Fruit fly (Drosophila melanogaster) whole organism: ENCODE data around the gene CG31698.

Experiments used
- CG8478 ChIP-seq: fragments of >200 bp; optimal IDR thresholded peaks from 2 replicates; lab custom pipeline; 2018; ENCODE audit warnings: inconsistent platforms
- Dll ChIP-seq: fragments of >200 bp; optimal IDR thresholded peaks from 2 replicates; lab custom pipeline; 2017
- EcR ChIP-seq, 2 experiments: fragments of >200 bp; optimal IDR thresholded peaks; 2 replicates each; lab custom pipeline; 2017; ENCODE audit warnings: missing biosample characterization in 2 of 2, missing genetic modification characterization in 2 of 2, missing genetic modification reagents in 2 of 2
- pan ChIP-seq: fragments of >200 bp; optimal IDR thresholded peaks from 2 replicates; lab custom pipeline; 2017
- psq ChIP-seq: fragments of >200 bp; optimal IDR thresholded peaks from 2 replicates; lab custom pipeline; 2017
- usp ChIP-seq: fragments of >200 bp; optimal IDR thresholded peaks from 2 replicates; lab custom pipeline; 2017; ENCODE audit warnings: missing biosample characterization, missing genetic modification characterization, mixed read lengths

CG31698 gene

dm6 chr2L:3159144-3160000 is 14.3 kb downstream of the CG31698 start, which contains the start of the genes Mad and gkt:
Gene Mad, minus strand, starts transcription at chr2L:3159643.
Gene gkt, plus strand, starts transcription at chr2L:3159950.
- TF ChIP-seq Dll (lab: Kevin White, UChicago) (no peak), pan (lab: Kevin White, UChicago) (no peak), CG8478 (lab: Kevin White, UChicago) (no peak), usp (GFP tag; lab: Kevin White, UChicago) (no peak), EcR (GFP tag; optimal IDR thresholded peaks at IDR 0.05; lab: Kevin White, UChicago) (no peak), psq (lab: Kevin White, UChicago) (no peak)

DNA sequence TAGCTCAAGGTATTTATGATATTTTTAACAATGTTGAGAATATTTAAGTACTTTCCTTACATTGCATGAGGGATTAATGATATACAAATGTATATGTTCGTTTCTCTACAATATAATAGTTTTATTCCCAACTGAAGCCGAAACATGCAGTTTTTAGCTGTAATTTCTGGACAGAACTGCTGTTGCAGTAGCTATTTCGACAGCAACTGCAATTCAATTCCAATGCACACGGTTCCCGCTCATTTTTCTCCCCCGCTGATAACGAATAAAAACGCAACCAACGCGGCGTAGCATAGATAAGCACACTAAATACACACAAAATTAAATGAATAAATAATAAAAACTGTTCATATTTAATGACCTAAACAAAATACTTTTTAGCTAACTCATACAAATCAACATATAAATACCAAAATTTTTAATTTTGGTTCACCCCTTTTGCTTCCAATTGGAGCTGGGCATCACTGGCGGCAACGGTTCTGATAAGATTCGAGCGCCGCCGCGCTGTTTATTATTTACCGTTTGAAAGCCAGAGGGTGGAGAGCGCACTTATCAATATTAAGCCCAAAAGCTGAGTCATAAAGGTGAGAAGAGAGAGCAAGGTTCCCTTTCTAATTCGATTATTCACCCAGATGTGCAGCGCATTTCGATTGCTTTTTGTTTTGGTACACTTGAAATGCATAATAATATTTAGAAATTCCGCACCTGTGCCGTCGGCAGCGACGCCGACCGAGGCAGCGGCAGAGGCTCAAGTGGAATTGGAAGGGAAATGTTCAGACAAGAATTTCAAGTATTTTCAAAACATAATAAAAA is 15.2 kb downstream of the CG31698 start:
- TF ChIP-seq Dll (lab: Kevin White, UChicago) (no peak), EcR (GFP tag; optimal IDR thresholded peaks at IDR 0.05; lab: Kevin White, UChicago) (no peak), pan (lab: Kevin White, UChicago) (no peak), CG8478 (lab: Kevin White, UChicago) (no peak), usp (GFP tag; lab: Kevin White, UChicago) (no peak)

dm6 chr2L:3155804-3156203 is 17.8 kb downstream of the CG31698 start:
- no peak for TF ChIP-seq pan (lab: Kevin White, UChicago)
- no peak for TF ChIP-seq EcR (GFP tag; optimal IDR thresholded peaks at IDR 0.05; lab: Kevin White, UChicago)
- no peak for TF ChIP-seq CG8478 (lab: Kevin White, UChicago)
- no peak for TF ChIP-seq psq (lab: Kevin White, UChicago)
- TF ChIP-seq Dll (lab: Kevin White, UChicago): no peak
- TF ChIP-seq usp (GFP tag; lab: Kevin White, UChicago): no peak

dm6 chr2L:3154749-3155148 is 18.9 kb downstream of the CG31698 start:
- TF ChIP-seq CG8478 (lab: Kevin White, UChicago) (no peak), psq (lab: Kevin White, UChicago) (no peak), pan (lab: Kevin White, UChicago) (no peak), usp (GFP tag; lab: Kevin White, UChicago) (no peak), Dll (lab: Kevin White, UChicago) (no peak), EcR (GFP tag; optimal IDR thresholded peaks at IDR 0.05; lab: Kevin White, UChicago) (no peak)

DNA sequence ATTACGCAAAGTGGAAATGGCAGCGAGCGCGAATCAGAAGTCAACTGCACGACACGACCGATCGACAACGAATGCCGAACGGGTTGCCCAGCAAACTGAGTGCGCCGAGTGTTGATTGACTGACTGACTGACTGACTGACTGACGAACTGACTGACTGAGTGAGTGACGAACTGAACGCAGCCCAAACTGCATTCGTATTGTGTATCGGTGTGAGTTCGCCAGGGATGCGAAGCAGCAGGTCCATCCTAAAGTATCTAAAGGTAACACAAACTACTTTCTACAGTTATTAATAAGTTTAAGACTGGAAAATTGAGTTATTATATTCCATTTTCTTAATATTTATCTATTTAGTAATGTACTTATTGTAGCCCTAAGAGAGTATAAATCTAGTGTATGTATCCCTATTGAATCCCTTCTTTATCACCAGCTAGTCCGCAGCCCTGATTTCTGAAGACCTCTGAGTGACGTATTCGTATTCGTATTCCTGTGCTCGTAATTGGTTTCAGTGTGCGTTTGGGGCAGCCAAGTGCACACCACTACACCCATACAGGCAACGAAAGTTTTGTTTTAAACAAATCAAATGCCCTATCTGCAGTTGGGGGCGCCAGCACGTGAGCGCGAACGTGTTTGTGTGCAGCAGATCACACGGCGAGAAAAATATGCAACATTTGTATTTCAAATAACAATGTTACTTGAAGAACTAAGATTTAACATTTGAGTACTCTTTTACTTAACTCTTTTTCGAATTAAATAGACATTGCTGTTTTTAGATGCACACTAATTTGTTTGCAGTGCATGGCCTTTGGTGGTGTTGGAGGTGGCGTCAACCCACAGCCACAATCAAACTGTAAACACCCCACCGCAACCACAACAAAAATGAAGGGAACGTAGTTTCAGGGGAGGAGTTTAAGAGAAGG is 20.7 kb downstream of the CG31698 start:
- TF ChIP-seq Dll (lab: Kevin White, UChicago) (no peak), usp (GFP tag; lab: Kevin White, UChicago) (no peak), CG8478 (lab: Kevin White, UChicago) (no peak), pan (lab: Kevin White, UChicago) (no peak), psq (lab: Kevin White, UChicago) (no peak), EcR (GFP tag; optimal IDR thresholded peaks at IDR 0.05; lab: Kevin White, UChicago) (no peak)

- TF ChIP-seq psq (lab: Kevin White, UChicago) (no peak), usp (GFP tag; lab: Kevin White, UChicago) (no peak), CG8478 (lab: Kevin White, UChicago) (no peak), pan (lab: Kevin White, UChicago) (no peak), Dll (lab: Kevin White, UChicago) (no peak), EcR (GFP tag; optimal IDR thresholded peaks at IDR 0.05; lab: Kevin White, UChicago) (no peak)
These were observed 22.0 kb downstream of the CG31698 start for dm6 chr2L:3151657-3152056.

DNA sequence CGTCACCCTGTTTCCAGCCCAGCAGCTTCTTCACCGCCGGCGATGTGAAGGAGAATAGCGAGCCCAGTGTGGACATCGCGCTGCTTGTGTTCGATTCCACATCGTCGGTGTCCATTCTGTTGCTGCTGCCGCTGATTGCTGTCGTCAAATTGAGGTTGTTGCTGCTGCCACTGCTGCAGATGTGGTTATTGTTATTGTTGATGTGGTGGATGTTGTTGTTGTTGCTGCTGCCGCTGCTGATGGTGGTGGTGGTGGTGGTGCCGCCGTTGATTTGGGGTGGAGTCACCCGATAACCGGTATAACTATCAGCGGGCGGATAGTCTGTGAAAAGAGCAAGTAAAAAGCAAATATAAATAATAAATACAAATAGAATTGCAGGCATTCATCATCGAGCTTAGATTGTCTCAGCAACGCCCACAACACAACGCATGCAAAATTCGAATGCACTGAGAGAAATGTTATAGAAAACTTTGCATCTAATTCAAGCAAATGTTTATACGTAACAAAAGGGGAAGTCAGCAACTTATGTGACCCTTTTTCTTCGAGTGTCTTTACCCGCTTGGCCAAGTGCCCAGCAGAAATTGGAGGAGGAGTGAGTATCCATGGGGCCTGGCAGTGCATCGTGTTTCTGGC is 24.6 kb downstream of the CG31698 start:
- TF ChIP-seq Dll (lab: Kevin White, UChicago) (no peak), psq (lab: Kevin White, UChicago) (no peak), CG8478 (lab: Kevin White, UChicago) (no peak), EcR (GFP tag; optimal IDR thresholded peaks at IDR 0.05; lab: Kevin White, UChicago) (no peak), usp (GFP tag; lab: Kevin White, UChicago) (no peak), pan (lab: Kevin White, UChicago) (no peak)

- TF ChIP-seq usp (GFP tag; lab: Kevin White, UChicago): no peak
- no peak for TF ChIP-seq pan (lab: Kevin White, UChicago)
- TF ChIP-seq EcR (GFP tag; optimal IDR thresholded peaks at IDR 0.05; lab: Kevin White, UChicago): no peak
- TF ChIP-seq psq (lab: Kevin White, UChicago): no peak
- no peak for TF ChIP-seq CG8478 (lab: Kevin White, UChicago)
- TF ChIP-seq Dll (lab: Kevin White, UChicago): no peak
These were observed 27.7 kb downstream of the CG31698 start for dm6 chr2L:3145897-3146296.

DNA sequence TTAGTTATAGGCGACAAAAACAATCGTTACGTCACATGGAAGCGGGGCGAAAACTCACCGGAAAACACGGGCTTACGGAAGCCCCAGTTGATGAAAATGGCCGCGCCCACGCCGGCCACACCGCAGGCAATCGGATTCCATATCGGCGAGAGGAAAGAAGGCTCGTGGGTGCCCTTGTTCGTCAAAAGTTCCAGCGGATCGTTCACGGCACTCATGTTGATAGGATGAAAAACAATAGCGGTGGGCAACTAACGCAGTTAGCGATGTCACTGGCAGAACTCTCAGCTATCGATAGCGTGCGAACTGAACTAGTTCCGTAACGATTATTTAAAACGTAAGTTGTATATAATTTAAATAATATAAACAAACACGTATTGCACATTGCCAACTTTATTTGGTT is 28.2 kb downstream of the CG31698 start, which contains the start of gene ND-B14.5B:
Gene ND-B14.5B, minus strand, starts transcription at position 379 of the 400 bp plus-strand sequence.
- no peak for TF ChIP-seq usp (GFP tag; lab: Kevin White, UChicago)
- no peak for TF ChIP-seq psq (lab: Kevin White, UChicago)
- no peak for TF ChIP-seq Dll (lab: Kevin White, UChicago)
